Fruit fly (Drosophila melanogaster): ENCODE measurements around the gene P5CS.

Gene P5CS

dm6 chr3L:21954474-21955321, 17.1 kb upstream of the P5CS start, which contains the start of gene CG7458 (continued):
- TF ChIP-seq NK7.1 (GFP tag; optimal IDR thresholded peaks at IDR 0.05) (peak; percentile 31), MESR4 (GFP tag; optimal IDR thresholded peaks at IDR 0.05) (no peak), phol (tag; optimal IDR thresholded peaks at IDR 0.05) (peak; percentile 65), ci (GFP tag; IDR thresholded peaks at IDR 0.05) (peak; percentile 46; the same call in 1 of the 3 replicates), CG12391 (tag; optimal IDR thresholded peaks at IDR 0.05) (peak; percentile 56), CG1832 (GFP tag; optimal IDR thresholded peaks at IDR 0.05) (no peak), Sry-δ (GFP tag; optimal IDR thresholded peaks at IDR 0.05) (peak; percentile 21), CG9437 (GFP tag; optimal IDR thresholded peaks at IDR 0.05) (peak; percentile 60), CG17328 (GFP tag; IDR thresholded peaks at IDR 0.05) (no peak), eve (GFP tag; optimal IDR thresholded peaks at IDR 0.05) (peak in 1 of 2 experiments; percentile 70), CG3281 (GFP tag; optimal IDR thresholded peaks at IDR 0.05) (peak; percentile 73), Elba2 (GFP tag; optimal IDR thresholded peaks at IDR 0.05) (no peak), ind (GFP tag; optimal IDR thresholded peaks at IDR 0.05) (peak; percentile 41), fd102C (GFP tag; optimal IDR thresholded peaks at IDR 0.05) (no peak), sqz (GFP tag; optimal IDR thresholded peaks at IDR 0.05) (peak; percentile 0), CG12236 (GFP tag; optimal IDR thresholded peaks at IDR 0.05) (no peak), Spps (tag; optimal IDR thresholded peaks at IDR 0.05) (no peak), ERR (GFP tag; optimal IDR thresholded peaks at IDR 0.05) (peak; percentile 30), mirr (GFP tag; optimal IDR thresholded peaks at IDR 0.05) (peak; percentile 73), dm (GFP tag; optimal IDR thresholded peaks at IDR 0.05) (peak; percentile 67), Aef1 (GFP tag; IDR thresholded peaks at IDR 0.05) (peak; percentile 37; the same call in 1 of the 3 replicates), Optix (GFP tag; IDR thresholded peaks at IDR 0.05) (no peak), Dip2 (GFP tag; IDR thresholded peaks at IDR 0.05) (no peak), dpn (GFP tag; optimal IDR thresholded peaks at IDR 0.05) (peak; percentile 49 to 53), Sox100B (GFP tag; optimal IDR thresholded peaks at IDR 0.05) (peak; percentile 69), CG12659 (GFP tag; optimal IDR thresholded peaks at IDR 0.05) (peak; percentile 50), slou (GFP tag; optimal IDR thresholded peaks at IDR 0.05) (no peak), TFAM (GFP tag; optimal IDR thresholded peaks at IDR 0.05) (no peak), CHES-1-like (GFP tag; optimal IDR thresholded peaks at IDR 0.05) (peak; percentile 59), Xbp1 (GFP tag; optimal IDR thresholded peaks at IDR 0.05) (peak; percentile 49), da (GFP tag; optimal IDR thresholded peaks at IDR 0.05) (no peak), esg (GFP tag; conservative IDR thresholded peaks at IDR 0.05) (0 out of 2 replicates have a peak, but pooled peaks have one; percentile 13), CG8359 (GFP tag; optimal IDR thresholded peaks at IDR 0.05; ENCODE audit: borderline replicate concordance) (no peak), CG2199 (GFP tag; IDR thresholded peaks at IDR 0.05) (no peak), HLH4C (GFP tag; IDR thresholded peaks at IDR 0.05; ENCODE audit: partially characterized antibody) (peak; percentile 27; the same call in 1 of the 3 replicates), Rfx (GFP tag; IDR thresholded peaks at IDR 0.05) (peak; percentile 41; the same call in 1 of the 2 replicates), bowl (GFP tag; IDR thresholded peaks at IDR 0.05) (no peak), Side (GFP tag; optimal IDR thresholded peaks at IDR 0.05) (peak; percentile 11), danr (GFP tag; IDR thresholded peaks at IDR 0.05) (no peak), CG9727 (GFP tag; optimal IDR thresholded peaks at IDR 0.05) (peak; percentile 53), CG5180 (GFP tag; optimal IDR thresholded peaks at IDR 0.05) (peak; percentile 6), ken (GFP tag; IDR thresholded peaks at IDR 0.05) (0 out of 3 replicates have a peak, but pooled peaks have one; percentile 8), CG4404 (GFP tag; IDR thresholded peaks at IDR 0.05) (no peak), Chrac-16 (GFP tag; optimal IDR thresholded peaks at IDR 0.05) (peak; percentile 21), Deaf1 (tag; optimal IDR thresholded peaks at IDR 0.05) (peak; percentile 52), CG9876 (GFP tag; optimal IDR thresholded peaks at IDR 0.05) (no peak), Camta (GFP tag; optimal IDR thresholded peaks at IDR 0.05) (peak; percentile 47), CG4820 (GFP tag; optimal IDR thresholded peaks at IDR 0.05) (peak; percentile 53), CG15011 (GFP tag; optimal IDR thresholded peaks at IDR 0.05) (peak; percentile 56)

Measured in whole organism, embryonic.